Worm (Caenorhabditis elegans): ENCODE results near the gene srh-219.

srh-219 gene

DNA sequence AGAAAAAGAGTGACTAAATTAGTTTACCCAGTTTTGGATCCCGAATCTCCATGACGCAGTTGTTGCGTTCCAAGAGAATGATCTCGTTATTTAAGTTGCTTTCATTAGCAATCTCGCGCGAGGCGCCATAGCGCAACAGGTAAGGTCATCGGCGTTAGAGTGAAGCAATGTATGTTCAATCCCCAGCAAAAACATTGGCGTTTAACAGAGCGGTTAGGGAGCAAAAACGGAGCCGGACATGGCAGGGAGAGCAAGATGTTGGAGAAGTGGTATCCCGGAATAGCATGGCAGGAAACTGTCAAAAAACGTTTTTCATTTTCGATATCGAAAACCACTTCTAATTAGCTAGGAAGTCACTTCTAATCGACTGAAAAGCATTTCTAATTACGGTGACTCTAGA lies 40.9 kb upstream of the srh-219 start (continued):
- TF ChIP-seq ets-4 (GFP tag; optimal IDR thresholded peaks at IDR 0.05) (no peak), ztf-18 (tag; optimal IDR thresholded peaks at IDR 0.05) (peak; percentile 31), dpl-1 (GFP tag; optimal IDR thresholded peaks at IDR 0.05) (no peak), let-607 (tag; optimal IDR thresholded peaks at IDR 0.05) (no peak), efl-1 (GFP tag; optimal IDR thresholded peaks at IDR 0.05) (no peak), sea-2 (GFP tag; IDR thresholded peaks at IDR 0.05) (no peak), ceh-40 (GFP tag; IDR thresholded peaks at IDR 0.05) (no peak), D2030.7 (GFP tag; IDR thresholded peaks at IDR 0.05) (peak; percentile 80), F57C9.4 (tag; optimal IDR thresholded peaks at IDR 0.05) (no peak), snpc-4 (GFP tag; optimal IDR thresholded peaks at IDR 0.05) (no peak), snpc-4 (tag; optimal IDR thresholded peaks at IDR 0.05) (no peak), ceh-91 (GFP tag; IDR thresholded peaks at IDR 0.05) (no peak), atf-7 (tag; optimal IDR thresholded peaks at IDR 0.05) (no peak), ztf-26 (tag; optimal IDR thresholded peaks at IDR 0.05) (no peak), nhr-80 (tag; optimal IDR thresholded peaks at IDR 0.05) (no peak), hsf-1 (GFP tag; IDR thresholded peaks at IDR 0.05) (0 out of 2 replicates have a peak, but pooled peaks have one; percentile 51), somi-1 (GFP tag; optimal IDR thresholded peaks at IDR 0.05) (peak; percentile 2), F33H1.4 (GFP tag; IDR thresholded peaks at IDR 0.05) (peak; percentile 30; the same call in 1 of the 2 replicates), F39B2.1 (GFP tag; IDR thresholded peaks at IDR 0.05) (no peak; the same call in 1 of the 2 replicates), nhr-120 (GFP tag; IDR thresholded peaks at IDR 0.05) (no peak), lin-35 (GFP tag; optimal IDR thresholded peaks at IDR 0.05) (no peak), pbrm-1 (GFP tag; IDR thresholded peaks at IDR 0.05) (no peak), ztf-22 (GFP tag; optimal IDR thresholded peaks at IDR 0.05) (no peak), snpc-1.3 (tag; optimal IDR thresholded peaks at IDR 0.05; ENCODE audit: insufficient read depth) (no peak), ekl-4 (GFP tag; IDR thresholded peaks at IDR 0.05) (peak; percentile 31; the same call in 1 of the 2 replicates), aptf-3 (GFP tag; IDR thresholded peaks at IDR 0.05) (0 out of 2 replicates have a peak, but pooled peaks have one; percentile 26), B0336.3 (GFP tag; IDR thresholded peaks at IDR 0.05) (no peak), xnd-1 (tag; optimal IDR thresholded peaks at IDR 0.05) (no peak), Y53G8AR.9 (GFP tag; conservative IDR thresholded peaks at IDR 0.05) (no peak), ceh-79 (tag; optimal IDR thresholded peaks at IDR 0.05) (no peak), pha-4 (tag; optimal IDR thresholded peaks at IDR 0.05) (no peak), B0035.1 (tag; optimal IDR thresholded peaks at IDR 0.05) (no peak), attf-6 (GFP tag; IDR thresholded peaks at IDR 0.05) (peak; percentile 52; the same call in 1 of the 2 replicates), lir-1 (GFP tag; conservative IDR thresholded peaks at IDR 0.05) (no peak), Y53F4B.3 (GFP tag; IDR thresholded peaks at IDR 0.05) (0 out of 2 replicates have a peak, but pooled peaks have one; percentile 28), ZK185.1 (tag; optimal IDR thresholded peaks at IDR 0.05; ENCODE audit: poor library complexity, severe bottlenecking) (peak; percentile 43), nhr-179 (tag; optimal IDR thresholded peaks at IDR 0.05) (no peak), sptf-2 (GFP tag; optimal IDR thresholded peaks at IDR 0.05) (no peak), ama-1 (optimal IDR thresholded peaks at IDR 0.05) (no peak), ama-1 (GFP tag; optimal IDR thresholded peaks at IDR 0.05) (no peak), lin-40 (tag; optimal IDR thresholded peaks at IDR 0.05) (no peak), lsy-27 (tag; optimal IDR thresholded peaks at IDR 0.05; ENCODE audit: borderline replicate concordance, insufficient read depth) (no peak), F37B4.10 (GFP tag; IDR thresholded peaks at IDR 0.05) (no peak), chd-7 (tag; optimal IDR thresholded peaks at IDR 0.05) (no peak), F49E8.2 (tag; optimal IDR thresholded peaks at IDR 0.05; ENCODE audit: insufficient read depth) (no peak), snpc-3.4 (tag; optimal IDR thresholded peaks at IDR 0.05) (no peak), gei-17 (GFP tag; optimal IDR thresholded peaks at IDR 0.05) (no peak), mxl-1 (tag; optimal IDR thresholded peaks at IDR 0.05) (peak; percentile 10), B0261.1 (tag; optimal IDR thresholded peaks at IDR 0.05) (peak; percentile 67)

Data from whole organism, young adult.